Fruit fly (Drosophila melanogaster): ENCODE data around the gene RSG7.

DNA sequence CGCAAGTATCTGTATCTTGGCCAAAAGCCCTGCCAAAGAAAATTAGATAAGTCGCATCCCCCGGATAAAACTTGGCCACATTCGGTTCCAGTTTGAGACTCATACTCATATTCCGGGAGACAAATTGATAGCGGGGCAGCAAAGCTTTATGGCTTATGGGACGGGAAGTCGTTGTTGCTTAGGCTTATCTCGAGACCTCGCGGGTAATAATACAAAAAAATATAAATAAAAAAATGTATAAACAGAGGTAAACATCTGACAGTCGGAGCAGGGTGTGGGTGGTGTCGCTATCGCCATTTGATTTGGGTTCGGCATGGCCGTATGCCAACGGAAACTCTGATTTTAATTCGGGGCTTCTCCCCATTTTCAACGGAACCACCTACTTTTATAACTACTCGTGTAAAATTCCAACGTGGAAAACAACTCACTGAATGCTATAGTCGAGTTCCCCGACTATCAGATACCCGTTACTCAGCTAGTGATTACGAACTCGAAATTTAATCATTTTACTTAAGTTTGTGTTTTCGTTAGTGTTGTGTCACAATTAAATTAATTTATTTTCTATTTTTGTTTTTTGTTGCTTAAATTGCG is 6.5 kb downstream of the RSG7 start:
- TF ChIP-seq Dll (optimal IDR thresholded peaks at IDR 0.05) (no peak), CG8478 (optimal IDR thresholded peaks at IDR 0.05) (no peak), psq (optimal IDR thresholded peaks at IDR 0.05) (no peak)
